Worm (Caenorhabditis elegans) whole organism, mixed stage, embryonic: ENCODE results near the gene vha-6.

Experiments used
- M03D4.4 ChIP-seq: sonication (generic microtip); optimal IDR thresholded peaks from 2 replicates; lab custom pipeline; 2017; ENCODE audit warnings: mild to moderate bottlenecking, missing genetic modification characterization, missing compliant biosample characterization
- bed-3 ChIP-seq: fragments of 200-800 bp; sonication (Bioruptor generic); optimal IDR thresholded peaks from 3 replicates; lab custom pipeline; 2018; ENCODE audit warnings: mild to moderate bottlenecking, missing genetic modification characterization, moderate library complexity, missing compliant biosample characterization
- blmp-1 ChIP-seq: fragments of 150-350 bp; optimal IDR thresholded peaks from 2 replicates; lab custom pipeline; 2014; ENCODE audit warnings: missing biosample characterization, missing genetic modification characterization
- ceh-39 ChIP-seq: fragments of 150-350 bp; optimal IDR thresholded peaks from 2 replicates; lab custom pipeline; 2014; ENCODE audit warnings: missing biosample characterization, missing genetic modification characterization
- ceh-43 ChIP-seq: fragments of 200-800 bp; sonication (Bioruptor generic); optimal IDR thresholded peaks from 2 replicates; lab custom pipeline; 2018; ENCODE audit warnings: mild to moderate bottlenecking, missing genetic modification characterization, moderate library complexity, missing compliant biosample characterization
- ceh-83 ChIP-seq: fragments of 200-800 bp; sonication (Bioruptor generic); optimal IDR thresholded peaks from 2 replicates; lab custom pipeline; 2018; ENCODE audit warnings: mild to moderate bottlenecking, missing genetic modification characterization, missing compliant biosample characterization
- ces-1 ChIP-seq: fragments of 150-350 bp; optimal IDR thresholded peaks from 2 replicates; lab custom pipeline; 2014; ENCODE audit warnings: missing biosample characterization, missing genetic modification reagents, missing genetic modification characterization
- cnd-1 ChIP-seq: fragments of 200-800 bp; sonication (Bioruptor generic); optimal IDR thresholded peaks from 2 replicates; lab custom pipeline; 2018; ENCODE audit warnings: mild to moderate bottlenecking, missing genetic modification characterization, missing compliant biosample characterization
- elt-3 ChIP-seq: fragments of 150-350 bp; optimal IDR thresholded peaks from 2 replicates; lab custom pipeline; 2014; ENCODE audit warnings: missing biosample characterization, missing genetic modification characterization
- flh-1 ChIP-seq: fragments of 200-800 bp; sonication (Bioruptor generic); optimal IDR thresholded peaks from 2 replicates; lab custom pipeline; 2018; ENCODE audit warnings: mild to moderate bottlenecking, missing genetic modification characterization, moderate library complexity, missing compliant biosample characterization
- ham-2 ChIP-seq: fragments of 200-800 bp; sonication (Bioruptor generic); optimal IDR thresholded peaks from 2 replicates; lab custom pipeline; 2018; ENCODE audit warnings: mild to moderate bottlenecking, missing genetic modification characterization, missing compliant biosample characterization
- hlh-1 ChIP-seq: fragments of 150-350 bp; optimal IDR thresholded peaks from 2 replicates; lab custom pipeline; 2014; ENCODE audit warnings: missing biosample characterization, missing genetic modification reagents, missing genetic modification characterization
- lin-13 ChIP-seq: fragments of 150-350 bp; optimal IDR thresholded peaks from 2 replicates; lab custom pipeline; 2014; ENCODE audit warnings: missing biosample characterization, missing genetic modification characterization
- lin-32 ChIP-seq: fragments of 200-800 bp; sonication (Bioruptor generic); optimal IDR thresholded peaks from 2 replicates; lab custom pipeline; 2018; ENCODE audit warnings: mild to moderate bottlenecking, missing genetic modification characterization, missing compliant biosample characterization
- lsy-2 ChIP-seq: fragments of 150-350 bp; optimal IDR thresholded peaks from 2 replicates; lab custom pipeline; 2014; ENCODE audit warnings: missing biosample characterization, missing genetic modification characterization
- mab-5 ChIP-seq: fragments of 150-350 bp; optimal IDR thresholded peaks from 2 replicates; lab custom pipeline; 2014; ENCODE audit warnings: missing biosample characterization, missing genetic modification characterization
- mep-1 ChIP-seq: fragments of 150-350 bp; optimal IDR thresholded peaks from 2 replicates; lab custom pipeline; 2017; ENCODE audit warnings: missing biosample characterization, missing genetic modification reagents, missing genetic modification characterization, inconsistent platforms
- nhr-2 ChIP-seq: fragments of 150-350 bp; optimal IDR thresholded peaks from 2 replicates; lab custom pipeline; 2014; ENCODE audit warnings: missing biosample characterization, missing genetic modification characterization
- nhr-237 ChIP-seq: fragments of 150-350 bp; optimal IDR thresholded peaks from 2 replicates; lab custom pipeline; 2014; ENCODE audit warnings: missing biosample characterization, missing genetic modification characterization
- nhr-76 ChIP-seq: sonication (generic microtip); optimal IDR thresholded peaks from 2 replicates; lab custom pipeline; 2017; ENCODE audit warnings: missing biosample characterization, missing genetic modification characterization
- pha-4 ChIP-seq: fragments of 150-350 bp; optimal IDR thresholded peaks from 2 replicates; lab custom pipeline; 2018; ENCODE audit warnings: missing biosample characterization, missing genetic modification reagents, missing genetic modification characterization
- sem-2 ChIP-seq: fragments of 200-800 bp; sonication (Bioruptor generic); optimal IDR thresholded peaks from 2 replicates; lab custom pipeline; 2018; ENCODE audit warnings: mild to moderate bottlenecking, missing genetic modification characterization, missing compliant biosample characterization
- snpc-4 ChIP-seq: fragments of 150-350 bp; optimal IDR thresholded peaks from 2 replicates; lab custom pipeline; 2014; ENCODE audit warnings: missing biosample characterization, missing genetic modification characterization
- sptf-1 ChIP-seq: sonication (generic microtip); optimal IDR thresholded peaks from 2 replicates; lab custom pipeline; 2017; ENCODE audit warnings: mild to moderate bottlenecking, missing genetic modification characterization, moderate library complexity, missing compliant biosample characterization
- tbx-8 ChIP-seq: fragments of 200-800 bp; sonication (Bioruptor generic); optimal IDR thresholded peaks from 2 replicates; lab custom pipeline; 2018; ENCODE audit warnings: mild to moderate bottlenecking, missing genetic modification characterization, moderate library complexity, missing compliant biosample characterization
- unc-62 ChIP-seq: fragments of 150-350 bp; optimal IDR thresholded peaks from 2 replicates; lab custom pipeline; 2014; ENCODE audit warnings: missing biosample characterization, missing genetic modification reagents, missing genetic modification characterization
- ztf-11 ChIP-seq: fragments of 150-350 bp; optimal IDR thresholded peaks from 2 replicates; lab custom pipeline; 2014; ENCODE audit warnings: missing biosample characterization, missing genetic modification characterization

Gene vha-6

ce11 chrII:11472542-11472941 is 34.3 kb upstream of the vha-6 start:
- TF ChIP-seq elt-3 (peak; percentile 7), sem-2 (GFP tag; lab: Kevin White, UChicago) (no peak)

- no peak for TF ChIP-seq mep-1 (tag; lab: Kevin White, UChicago)
- no peak for TF ChIP-seq hlh-1 (tag; lab: Kevin White, UChicago)
- no peak for TF ChIP-seq sptf-1 (tag; lab: Kevin White, UChicago)
- no peak for TF ChIP-seq ceh-83 (GFP tag; lab: Kevin White, UChicago)
- no peak for TF ChIP-seq snpc-4 (tag; lab: Kevin White, UChicago)
- no peak for TF ChIP-seq mab-5
- no peak for TF ChIP-seq unc-62 (GFP tag; lab: Kevin White, UChicago)
- TF ChIP-seq elt-3 = no peak
- no peak for TF ChIP-seq bed-3 (GFP tag; lab: Kevin White, UChicago)
- no peak for TF ChIP-seq ztf-11 (tag; lab: Kevin White, UChicago)
- no peak for TF ChIP-seq lin-32 (GFP tag; lab: Kevin White, UChicago)
- TF ChIP-seq nhr-76 = no peak
- no peak for TF ChIP-seq ceh-39
- no peak for TF ChIP-seq nhr-237 (tag; lab: Kevin White, UChicago)
These were observed 33.7 kb upstream of the vha-6 start, which contains the start of gene mfn-1 for ce11 chrII:11471916-11472315. TSS of gene mfn-1 (minus strand) at chrII:11472016.

- TF ChIP-seq lin-13 (no peak), elt-3 (no peak), cnd-1 (no peak)
These were observed 31.4 kb upstream of the vha-6 start, which contains the start of gene cisd-1 for ce11 chrII:11469574-11470108. TSS of gene cisd-1 (minus strand) at chrII:11469624.

DNA sequence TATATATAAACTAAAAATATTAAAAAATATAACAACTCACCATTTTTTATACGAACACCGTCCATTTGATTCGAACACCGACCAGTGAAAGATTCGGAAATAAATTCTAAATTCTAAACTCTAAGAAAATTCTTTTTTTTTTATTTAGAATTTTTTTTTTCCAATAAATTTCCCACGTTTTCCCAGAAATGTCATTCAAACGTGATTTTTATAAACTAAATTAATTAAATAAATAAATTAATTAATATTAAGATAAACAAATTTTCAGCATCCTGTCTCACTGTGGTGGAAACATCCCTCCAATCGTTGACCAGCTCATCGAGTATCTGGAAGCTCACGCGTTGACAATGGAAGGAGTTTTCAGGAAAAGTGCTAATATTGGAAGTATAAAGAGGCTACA is 29.3 kb upstream of the vha-6 start, which contains the start of gene klp-17:
klp-17 (minus strand) TSS at position 101 of the 400 bp plus-strand sequence.
- no peak for TF ChIP-seq tbx-8 (GFP tag; lab: Kevin White, UChicago)
- TF ChIP-seq ceh-43 (GFP tag; lab: Kevin White, UChicago) = no peak
- TF ChIP-seq lsy-2 (tag; lab: Kevin White, UChicago) = no peak
- no peak for TF ChIP-seq lin-13
- no peak for TF ChIP-seq pha-4
- TF ChIP-seq nhr-237 (tag; lab: Kevin White, UChicago) = no peak
- no peak for TF ChIP-seq unc-62 (GFP tag; lab: Kevin White, UChicago)
- no peak for TF ChIP-seq M03D4.4
- TF ChIP-seq hlh-1 (tag; lab: Kevin White, UChicago) = no peak

DNA sequence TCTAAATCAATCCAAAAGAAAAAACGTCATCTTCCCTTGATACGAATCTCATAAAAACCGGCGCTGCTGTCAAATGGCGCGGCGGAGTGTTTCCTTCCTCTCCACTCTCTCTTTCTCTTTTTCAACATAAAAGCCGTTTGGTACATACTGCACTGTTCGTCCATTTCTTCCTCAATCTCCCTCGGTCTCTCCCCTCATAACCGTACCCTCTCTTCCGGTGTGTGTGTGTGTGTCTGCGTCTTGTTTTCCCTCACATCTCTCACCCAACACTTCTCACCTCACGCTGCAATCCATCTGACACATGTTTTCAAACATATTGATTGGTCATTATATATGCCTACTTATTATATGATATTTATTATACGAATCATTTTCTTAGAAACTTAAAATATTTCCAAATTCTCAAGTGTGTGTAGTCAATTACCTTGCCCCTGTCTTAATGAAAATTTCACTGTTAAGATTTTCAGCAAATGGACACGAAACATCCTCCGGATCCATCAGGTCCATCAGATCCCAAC is 26.2 kb upstream of the vha-6 start, which contains the start of the genes aars-1 and rga-1:
aars-1 (minus strand) TSS at position 71 of the 518 bp plus-strand sequence.
rga-1 (plus strand) TSS at position 468 of the 518 bp plus-strand sequence.
- TF ChIP-seq lsy-2 (tag; lab: Kevin White, UChicago) (peak; percentile 52), pha-4 (peak; percentile 38), blmp-1 (peak; percentile 43), ham-2 (peak; percentile 41), nhr-2 (tag; lab: Kevin White, UChicago) (no peak), tbx-8 (GFP tag; lab: Kevin White, UChicago) (no peak), ces-1 (GFP tag; lab: Kevin White, UChicago) (peak; percentile 11), unc-62 (GFP tag; lab: Kevin White, UChicago) (peak; percentile 20)

DNA sequence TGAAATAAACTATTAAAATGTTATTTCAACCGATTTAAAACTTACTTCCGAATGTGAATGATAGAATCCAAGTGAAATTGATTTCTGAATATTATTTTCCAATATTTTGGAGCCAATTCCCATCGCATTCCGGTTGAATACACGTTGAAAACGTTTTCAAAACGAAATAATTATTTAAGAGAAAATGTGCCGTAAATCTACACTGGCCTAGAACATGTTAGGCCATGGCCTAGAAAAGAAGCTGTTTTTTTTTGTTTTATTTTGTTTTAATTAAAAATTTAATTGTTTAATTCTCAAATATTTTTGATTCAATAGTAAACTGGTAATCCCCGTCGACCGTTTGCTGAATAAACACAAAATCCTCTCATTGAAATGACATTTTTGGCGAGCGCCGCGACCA is 25.6 kb upstream of the vha-6 start:
- TF ChIP-seq nhr-76 = no peak
- TF ChIP-seq elt-3 = no peak
- TF ChIP-seq ces-1 (GFP tag; lab: Kevin White, UChicago) = peak; percentile 29
- TF ChIP-seq, all 35 proteins: peak for 1

- no peak for TF ChIP-seq flh-1
- no peak for TF ChIP-seq bed-3 (GFP tag; lab: Kevin White, UChicago)
- TF ChIP-seq ztf-11 (tag; lab: Kevin White, UChicago) = no peak
- TF ChIP-seq ceh-39 = no peak
- TF ChIP-seq pha-4 = no peak
- no peak for TF ChIP-seq cnd-1
- TF ChIP-seq snpc-4 (tag; lab: Kevin White, UChicago) = no peak
These were observed 21.6 kb upstream of the vha-6 start for ce11 chrII:11459883-11460282.
